Fruit fly (Drosophila melanogaster): ENCODE data around the gene CG13308.

The CG13308 gene

DNA sequence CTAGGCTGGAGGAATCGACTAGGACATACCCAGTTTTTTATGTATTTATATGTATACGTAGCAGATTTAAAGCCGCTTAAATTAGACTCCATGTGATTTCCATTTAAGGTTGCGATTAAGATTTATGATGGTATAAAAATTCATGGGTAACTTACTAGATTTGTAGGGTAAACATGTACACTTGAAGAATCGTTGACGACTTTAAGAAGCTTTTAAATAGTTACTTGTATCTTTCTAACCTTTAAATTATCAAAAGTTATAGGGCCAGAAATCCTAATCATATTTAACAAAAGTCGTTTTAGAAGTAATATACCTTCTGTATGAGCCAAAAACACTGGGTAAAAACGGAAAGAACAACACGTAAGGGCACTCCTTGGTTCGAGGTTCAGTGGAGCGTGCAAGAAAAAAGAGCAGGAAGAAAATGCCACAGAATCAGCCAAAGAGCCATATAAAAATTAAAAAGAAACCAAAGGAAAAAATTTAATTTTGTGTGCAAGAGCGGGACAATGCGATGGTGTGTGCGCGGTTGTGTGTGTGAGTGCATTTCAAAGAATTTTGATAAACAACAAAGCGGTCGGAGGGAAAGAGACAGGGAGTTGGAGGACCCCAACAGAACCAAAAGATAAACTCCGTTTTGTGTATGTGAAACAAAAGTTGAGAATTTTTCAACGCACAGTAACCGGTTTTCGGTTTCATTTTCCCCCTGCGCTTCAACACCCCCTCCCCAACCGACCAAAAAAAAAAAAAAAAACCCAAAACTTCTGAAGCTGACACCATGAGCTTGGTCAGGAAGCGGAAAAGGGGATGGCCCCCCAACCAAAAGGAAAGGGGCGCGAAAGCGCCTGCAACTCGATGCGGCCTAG is 31.4 kb downstream of the CG13308 start:
- TF ChIP-seq CG3726 (GFP tag; IDR thresholded peaks at IDR 0.05) (no peak), sqz (GFP tag; optimal IDR thresholded peaks at IDR 0.05) (peak; percentile 55), org-1 (GFP tag; optimal IDR thresholded peaks at IDR 0.05) (no peak), her (GFP tag; optimal IDR thresholded peaks at IDR 0.05) (no peak), dmrt11E (tag; optimal IDR thresholded peaks at IDR 0.05) (peak; percentile 68), Six4 (GFP tag; optimal IDR thresholded peaks at IDR 0.05) (no peak), Dbx (GFP tag; IDR thresholded peaks at IDR 0.05) (no peak), tap (tag; optimal IDR thresholded peaks at IDR 0.05) (no peak), CG14965 (GFP tag; optimal IDR thresholded peaks at IDR 0.05; ENCODE audit: borderline replicate concordance) (no peak), ems (GFP tag; optimal IDR thresholded peaks at IDR 0.05) (no peak), Hand (GFP tag; optimal IDR thresholded peaks at IDR 0.05) (no peak), CG15479 (GFP tag; optimal IDR thresholded peaks at IDR 0.05) (no peak), CG10654 (GFP tag; optimal IDR thresholded peaks at IDR 0.05) (no peak), CG1792 (GFP tag; optimal IDR thresholded peaks at IDR 0.05) (no peak), caup (GFP tag; optimal IDR thresholded peaks at IDR 0.05; ENCODE audit: severe bottlenecking) (no peak), aop (GFP tag; IDR thresholded peaks at IDR 0.05) (no peak), kah (GFP tag; optimal IDR thresholded peaks at IDR 0.05) (no peak), CG11398 (GFP tag; optimal IDR thresholded peaks at IDR 0.05) (no peak), onecut (GFP tag; IDR thresholded peaks at IDR 0.05) (no peak), CG7357 (GFP tag; IDR thresholded peaks at IDR 0.05) (no peak), ash1 (GFP tag; optimal IDR thresholded peaks at IDR 0.05) (no peak), cato (GFP tag; optimal IDR thresholded peaks at IDR 0.05; ENCODE audit: borderline replicate concordance) (no peak), sim (GFP tag; IDR thresholded peaks at IDR 0.05) (no peak), hbn (GFP tag; IDR thresholded peaks at IDR 0.05; ENCODE audit: partially characterized antibody) (no peak), Aef1 (GFP tag; IDR thresholded peaks at IDR 0.05) (no peak), Meics (GFP tag; optimal IDR thresholded peaks at IDR 0.05) (no peak), CG1602 (GFP tag; optimal IDR thresholded peaks at IDR 0.05) (no peak), slp2 (GFP tag; optimal IDR thresholded peaks at IDR 0.05) (no peak), Side (GFP tag; optimal IDR thresholded peaks at IDR 0.05) (no peak), CG2678 (tag; optimal IDR thresholded peaks at IDR 0.05) (peak; percentile 20), D19A (tag; optimal IDR thresholded peaks at IDR 0.05) (peak; percentile 31), D (optimal IDR thresholded peaks at IDR 0.05) (no peak), D (GFP tag; optimal IDR thresholded peaks at IDR 0.05) (peak; percentile 32), danr (GFP tag; IDR thresholded peaks at IDR 0.05) (no peak), B-H2 (GFP tag; optimal IDR thresholded peaks at IDR 0.05) (no peak), wor (GFP tag; IDR thresholded peaks at IDR 0.05) (no peak), gsb-n (tag; optimal IDR thresholded peaks at IDR 0.05) (peak; percentile 35), Med (GFP tag) (peak; percentile 23), ssp (GFP tag; IDR thresholded peaks at IDR 0.05) (no peak), CG10959 (GFP tag; IDR thresholded peaks at IDR 0.05) (no peak), ara (GFP tag; IDR thresholded peaks at IDR 0.05) (no peak), kni (GFP tag; optimal IDR thresholded peaks at IDR 0.05) (peak; percentile 59), CG11504 (tag; optimal IDR thresholded peaks at IDR 0.05) (peak; percentile 5), Ravus (GFP tag; IDR thresholded peaks at IDR 0.05) (no peak), MTF-1 (GFP tag; optimal IDR thresholded peaks at IDR 0.05; ENCODE audit: borderline replicate concordance) (no peak), sisA (GFP tag; IDR thresholded peaks at IDR 0.05) (no peak), CG15696 (tag; optimal IDR thresholded peaks at IDR 0.05) (peak; percentile 61), CG17385 (GFP tag; optimal IDR thresholded peaks at IDR 0.05) (no peak), gem (tag; optimal IDR thresholded peaks at IDR 0.05) (peak; percentile 50), vnd (GFP tag; IDR thresholded peaks at IDR 0.05; ENCODE audit: partially characterized antibody) (no peak)
